Worm (Caenorhabditis elegans) whole organism, young adult: ENCODE measurements around the gene sek-3.

Experiments
- attf-6 ChIP-seq: fragments of 200-800 bp; sonication (Bioruptor generic); IDR thresholded peaks from 2 replicates; pipeline ENCODE4 v1.3.6; 2022; ENCODE audit warnings: missing genetic modification reagents, missing genetic modification characterization, missing compliant biosample characterization
- ccch-3 ChIP-seq: fragments of 200-800 bp; sonication (Bioruptor generic); optimal IDR thresholded peaks from 2 replicates; lab custom pipeline; 2018; ENCODE audit warnings: mild to moderate bottlenecking, missing genetic modification characterization, missing compliant biosample characterization
- ceh-58 ChIP-seq: fragments of 200-800 bp; sonication (Bioruptor generic); IDR thresholded peaks from 2 replicates; pipeline ENCODE4 v1.3.6; 2022; ENCODE audit warnings: missing genetic modification characterization, missing compliant biosample characterization
- ceh-79 ChIP-seq: sonication (generic microtip); optimal IDR thresholded peaks from 2 replicates; lab custom pipeline; 2017; ENCODE audit warnings: mild to moderate bottlenecking, missing genetic modification characterization, missing compliant biosample characterization
- ekl-4 ChIP-seq: fragments of 200-800 bp; sonication (Bioruptor generic); IDR thresholded peaks from 2 replicates; pipeline ENCODE4 v1.3.6; 2022; ENCODE audit warnings: missing genetic modification reagents, missing genetic modification characterization, missing compliant biosample characterization
- him-1 ChIP-seq: sonication (generic microtip); optimal IDR thresholded peaks from 2 replicates; lab custom pipeline; 2016; ENCODE audit warnings: missing genotype, missing genetic modification reagents, missing genetic modification characterization, missing compliant biosample characterization
- hmg-1.2 ChIP-seq: fragments of 200-800 bp; sonication (Bioruptor generic); IDR thresholded peaks from 2 replicates; pipeline ENCODE4 v1.3.6; 2022; ENCODE audit warnings: missing genetic modification reagents, missing genetic modification characterization, missing compliant biosample characterization
- nfya-1 ChIP-seq: sonication (generic microtip); optimal IDR thresholded peaks from 2 replicates; lab custom pipeline; 2017; ENCODE audit warnings: antibody characterized with exemption, missing compliant biosample characterization, missing genetic modification characterization, borderline replicate concordance; ENCODE audit not compliant: insufficient read depth
- pbrm-1 ChIP-seq: fragments of 200-800 bp; sonication (Bioruptor generic); IDR thresholded peaks from 2 replicates; pipeline ENCODE4 v1.3.6; 2022; ENCODE audit warnings: missing genetic modification reagents, missing genetic modification characterization, missing compliant biosample characterization
- pha-4 ChIP-seq: fragments of 150-350 bp; sonication (generic microtip); optimal IDR thresholded peaks from 2 replicates; lab custom pipeline; 2014; ENCODE audit warnings: missing biosample characterization, missing genetic modification reagents, missing genetic modification characterization
- snpc-1.1 ChIP-seq: sonication (generic microtip); optimal IDR thresholded peaks from 2 replicates; lab custom pipeline; 2017; ENCODE audit warnings: missing genetic modification characterization, mild to moderate bottlenecking, missing compliant biosample characterization, antibody characterized with exemption, moderate library complexity, missing genotype, missing genetic modification reagents; ENCODE audit not compliant: insufficient read depth
- snpc-3.4 ChIP-seq: sonication (generic microtip); optimal IDR thresholded peaks from 2 replicates; lab custom pipeline; 2017; ENCODE audit warnings: missing genetic modification characterization, mild to moderate bottlenecking, missing compliant biosample characterization, antibody characterized with exemption, moderate library complexity, missing genotype, missing genetic modification reagents
- unc-62 ChIP-seq: fragments of 150-350 bp; optimal IDR thresholded peaks from 2 replicates; lab custom pipeline; 2014; ENCODE audit warnings: missing biosample characterization, missing genetic modification reagents, missing genetic modification characterization

ce11 chrX:5060756-5061155 lies 43.1 kb downstream of the sek-3 start, which contains the start of gene C24H10.3:
- no peak for TF ChIP-seq pha-4 (tag; lab: Kevin White, UChicago)
- TF ChIP-seq ccch-3 (GFP tag; lab: Kevin White, UChicago): no peak
- TF ChIP-seq unc-62 (GFP tag; lab: Kevin White, UChicago): no peak
- no peak for TF ChIP-seq nfya-1
- TF ChIP-seq ceh-58 (GFP tag; lab: Robert Waterston, UW): no peak
- no peak for TF ChIP-seq hmg-1.2 (GFP tag; lab: Robert Waterston, UW)
- no peak for TF ChIP-seq ceh-79 (tag; lab: Kevin White, UChicago)
- no peak for TF ChIP-seq snpc-3.4 (tag; lab: Kevin White, UChicago)
- no peak for TF ChIP-seq snpc-1.1 (tag; lab: Kevin White, UChicago)
- TF ChIP-seq ekl-4 (GFP tag; lab: Robert Waterston, UW): no peak
- TF ChIP-seq him-1 (tag; lab: Kevin White, UChicago): no peak
- TF ChIP-seq attf-6 (GFP tag; lab: Robert Waterston, UW): no peak
- no peak for TF ChIP-seq pbrm-1 (GFP tag; lab: Robert Waterston, UW)
